Fruit fly (Drosophila melanogaster) whole organism, embryonic: ENCODE results near the gene geko.
A peak's percentile ranks its signal among the peaks of the same experiment; 100 is the strongest.

Source experiments
- Atf-2 ChIP-seq: fragments of 200-800 bp; sonication (Bioruptor generic); optimal IDR thresholded peaks from 2 replicates; lab custom pipeline; 2016; ENCODE audit warnings: missing biosample characterization, missing genetic modification characterization
- Bgb ChIP-seq: fragments of 200-800 bp; sonication (Bioruptor generic); IDR thresholded peaks from 2 replicates; pipeline ENCODE4 v1.3.6; 2022; ENCODE audit warnings: missing biosample characterization, missing genetic modification characterization; ENCODE audit not compliant: partially characterized antibody
- CG10654 ChIP-seq: fragments of 200-800 bp; sonication (Bioruptor generic); optimal IDR thresholded peaks from 2 replicates; lab custom pipeline; 2016; ENCODE audit warnings: missing biosample characterization, missing genetic modification characterization
- CG13287 ChIP-seq: fragments of 200-800 bp; sonication (Bioruptor generic); IDR thresholded peaks from 2 replicates; pipeline ENCODE4 v1.3.6; 2022; ENCODE audit warnings: missing biosample characterization, missing genetic modification characterization; ENCODE audit not compliant: partially characterized antibody
- CG15073 ChIP-seq: fragments of 200-800 bp; sonication (Bioruptor generic); optimal IDR thresholded peaks from 2 replicates; lab custom pipeline; 2016; ENCODE audit warnings: missing biosample characterization, missing genetic modification characterization
- CG17186 ChIP-seq: fragments of 200-800 bp; sonication (Bioruptor generic); optimal IDR thresholded peaks from 3 replicates; lab custom pipeline; 2017; ENCODE audit warnings: missing biosample characterization, missing genetic modification reagents, missing genetic modification characterization
- CG17359 ChIP-seq: fragments of 200-800 bp; sonication (Bioruptor generic); optimal IDR thresholded peaks from 3 replicates; lab custom pipeline; 2018; ENCODE audit warnings: missing biosample characterization, mild to moderate bottlenecking, missing genetic modification characterization, moderate library complexity
- CG17385 ChIP-seq: fragments of 200-800 bp; sonication (Bioruptor generic); optimal IDR thresholded peaks from 3 replicates; lab custom pipeline; 2018; ENCODE audit warnings: missing biosample characterization, mild to moderate bottlenecking, missing genetic modification characterization
- CG17568 ChIP-seq: fragments of 200-800 bp; sonication (Bioruptor generic); optimal IDR thresholded peaks from 2 replicates; lab custom pipeline; 2018; ENCODE audit warnings: missing biosample characterization, mild to moderate bottlenecking, missing genetic modification characterization, moderate library complexity
- CG18476 ChIP-seq: fragments of 200-800 bp; sonication (Bioruptor generic); optimal IDR thresholded peaks from 2 replicates; lab custom pipeline; 2016; ENCODE audit warnings: missing biosample characterization, mild to moderate bottlenecking, missing genetic modification characterization
- CG30431 ChIP-seq: fragments of 200-800 bp; sonication (Bioruptor generic); optimal IDR thresholded peaks from 2 replicates; lab custom pipeline; 2017; ENCODE audit warnings: missing biosample characterization, missing genetic modification characterization
- CG31388 ChIP-seq: fragments of 200-800 bp; sonication (Bioruptor generic); optimal IDR thresholded peaks from 2 replicates; lab custom pipeline; 2016; ENCODE audit warnings: missing biosample characterization, missing genetic modification characterization
- CG31441 ChIP-seq: fragments of 200-800 bp; sonication (Bioruptor generic); IDR thresholded peaks from 2 replicates; pipeline ENCODE4 v1.3.6; 2022; ENCODE audit warnings: missing biosample characterization, missing genetic modification characterization
- CG32532 ChIP-seq: fragments of 200-800 bp; sonication (Bioruptor generic); IDR thresholded peaks from 2 replicates; pipeline ENCODE4 v1.3.6; 2022; ENCODE audit warnings: missing biosample characterization, missing genetic modification characterization
- CG4282 ChIP-seq: fragments of 200-800 bp; sonication (Bioruptor generic); optimal IDR thresholded peaks from 2 replicates; lab custom pipeline; 2016; ENCODE audit warnings: missing biosample characterization, missing genetic modification characterization
- CG7357 ChIP-seq: fragments of 200-800 bp; sonication (Bioruptor generic); IDR thresholded peaks from 3 replicates; pipeline ENCODE4 v1.3.6; 2022; ENCODE audit warnings: missing biosample characterization, missing genetic modification characterization
- CG7963 ChIP-seq: fragments of 200-800 bp; sonication (Bioruptor generic); IDR thresholded peaks from 3 replicates; pipeline ENCODE4 v1.3.6; 2022; ENCODE audit warnings: missing biosample characterization, missing genetic modification characterization; ENCODE audit not compliant: partially characterized antibody
- CG8089 ChIP-seq: fragments of 200-800 bp; sonication (Bioruptor generic); optimal IDR thresholded peaks from 3 replicates; lab custom pipeline; 2016; ENCODE audit warnings: missing biosample characterization, missing genetic modification characterization
- CG8924 ChIP-seq: fragments of 200-800 bp; optimal IDR thresholded peaks from 3 replicates; lab custom pipeline; 2019; ENCODE audit warnings: missing biosample characterization, mild to moderate bottlenecking, missing genetic modification characterization, moderate library complexity
- CG8944 ChIP-seq: fragments of 200-800 bp; sonication (Bioruptor generic); optimal IDR thresholded peaks from 3 replicates; lab custom pipeline; 2016; ENCODE audit warnings: missing biosample characterization, missing genetic modification characterization
- CG9609 ChIP-seq: fragments of 200-800 bp; sonication (Bioruptor generic); optimal IDR thresholded peaks from 3 replicates; lab custom pipeline; 2016; ENCODE audit warnings: missing biosample characterization, missing genetic modification characterization
- Dref ChIP-seq: fragments of 200-800 bp; sonication (Bioruptor generic); IDR thresholded peaks from 2 replicates; pipeline ENCODE4 v1.3.6; 2022; ENCODE audit warnings: missing biosample characterization, missing genetic modification characterization
- Hmx ChIP-seq: fragments of 200-800 bp; sonication (Bioruptor generic); optimal IDR thresholded peaks from 2 replicates; lab custom pipeline; 2016; ENCODE audit warnings: missing biosample characterization, missing genetic modification characterization
- Hr51 ChIP-seq, 2 experiments: fragments of 200-800 bp; sonication (Bioruptor generic); optimal IDR thresholded peaks; 2 replicates in 1 of 2; 3 replicates in 1 of 2; lab custom pipeline; 2016 to 2018; ENCODE audit warnings: missing biosample characterization in 2 of 2, missing genetic modification characterization in 2 of 2, mild to moderate bottlenecking in 1 of 2, moderate library complexity in 1 of 2
- Hsf ChIP-seq: fragments of 200-800 bp; sonication (Bioruptor generic); optimal IDR thresholded peaks from 3 replicates; lab custom pipeline; 2016; ENCODE audit warnings: missing biosample characterization, missing genetic modification characterization
- Meics ChIP-seq: fragments of 200-800 bp; sonication (Bioruptor generic); optimal IDR thresholded peaks from 2 replicates; lab custom pipeline; 2017; ENCODE audit warnings: missing biosample characterization, mild to moderate bottlenecking, missing genetic modification characterization
- Mes4 ChIP-seq: fragments of 200-800 bp; sonication (Bioruptor generic); optimal IDR thresholded peaks from 2 replicates; lab custom pipeline; 2016; ENCODE audit warnings: missing biosample characterization, missing genetic modification characterization
- Scr ChIP-seq: fragments of 200-800 bp; sonication (Bioruptor generic); IDR thresholded peaks from 2 replicates; pipeline ENCODE4 v1.3.6; 2022; ENCODE audit warnings: missing biosample characterization, missing genetic modification characterization; ENCODE audit not compliant: partially characterized antibody
- Ssrp ChIP-seq: fragments of 200-800 bp; sonication (Bioruptor generic); optimal IDR thresholded peaks from 2 replicates; lab custom pipeline; 2018; ENCODE audit warnings: missing biosample characterization, mild to moderate bottlenecking, missing genetic modification characterization, moderate library complexity
- ase ChIP-seq: fragments of 200-800 bp; sonication (Bioruptor generic); IDR thresholded peaks from 3 replicates; pipeline ENCODE4 v1.3.6; 2022; ENCODE audit warnings: missing biosample characterization, missing genetic modification characterization
- ash1 ChIP-seq: fragments of 200-800 bp; sonication (Bioruptor generic); optimal IDR thresholded peaks from 2 replicates; lab custom pipeline; 2018; ENCODE audit warnings: missing biosample characterization, mild to moderate bottlenecking, missing genetic modification characterization
- ato ChIP-seq: fragments of 200-800 bp; sonication (Bioruptor generic); IDR thresholded peaks from 2 replicates; pipeline ENCODE4 v1.3.6; 2022; ENCODE audit warnings: missing biosample characterization, missing genetic modification characterization; ENCODE audit not compliant: partially characterized antibody
- cas ChIP-seq: fragments of 200-800 bp; sonication (Bioruptor generic); IDR thresholded peaks from 2 replicates; pipeline ENCODE4 v1.3.6; 2022; ENCODE audit warnings: missing biosample characterization, missing genetic modification characterization
- ci ChIP-seq: fragments of 200-800 bp; sonication (Bioruptor generic); IDR thresholded peaks from 3 replicates; pipeline ENCODE4 v1.3.6; 2022; ENCODE audit warnings: missing biosample characterization, missing genetic modification characterization
- fru ChIP-seq: fragments of >200 bp; optimal IDR thresholded peaks from 2 replicates; lab custom pipeline; 2017
- gcm2 ChIP-seq: fragments of 200-800 bp; sonication (Bioruptor generic); optimal IDR thresholded peaks from 2 replicates; lab custom pipeline; 2016; ENCODE audit warnings: missing biosample characterization, missing genetic modification characterization
- hbn ChIP-seq: fragments of 200-800 bp; sonication (Bioruptor generic); IDR thresholded peaks from 2 replicates; pipeline ENCODE4 v1.3.6; 2022; ENCODE audit warnings: missing biosample characterization, missing genetic modification characterization; ENCODE audit not compliant: partially characterized antibody
- knrl ChIP-seq: fragments of 200-800 bp; sonication (Bioruptor generic); IDR thresholded peaks from 3 replicates; pipeline ENCODE4 v1.3.6; 2022; ENCODE audit warnings: missing biosample characterization, missing genetic modification characterization; ENCODE audit not compliant: partially characterized antibody
- lola ChIP-seq, 3 experiments: fragments of >200 bp in 2 of 3; fragments of 200-800 bp in 1 of 3; sonication (Bioruptor generic) in 1 of 3; optimal IDR thresholded peaks; 2 replicates each; lab custom pipeline; 2017 to 2019; ENCODE audit warnings: missing biosample characterization in 3 of 3, missing genetic modification characterization in 3 of 3, mild to moderate bottlenecking in 1 of 3, moderate library complexity in 1 of 3
- nmo ChIP-seq: fragments of 200-800 bp; sonication (Bioruptor generic); optimal IDR thresholded peaks from 2 replicates; lab custom pipeline; 2018; ENCODE audit warnings: missing biosample characterization, mild to moderate bottlenecking, missing genetic modification characterization, moderate library complexity
- onecut ChIP-seq: fragments of 200-800 bp; sonication (Bioruptor generic); IDR thresholded peaks from 2 replicates; pipeline ENCODE4 v1.3.6; 2022; ENCODE audit warnings: missing biosample characterization, missing genetic modification characterization
- prd ChIP-seq, 3 experiments: fragments of >200 bp in 2 of 3; fragments of 200-800 bp in 1 of 3; sonication (Bioruptor generic) in 1 of 3; optimal IDR thresholded peaks in 2 of 3; IDR thresholded peaks in 1 of 3; 2 replicates in 2 of 3; 3 replicates in 1 of 3; pipeline versions ENCODE4 v1.3.6 to Lab custom; 2017 to 2022; ENCODE audit warnings: missing biosample characterization in 1 of 3, missing genetic modification characterization in 1 of 3
- rib ChIP-seq: fragments of 200-800 bp; sonication (Bioruptor generic); IDR thresholded peaks from 2 replicates; pipeline ENCODE4 v1.3.6; 2022; ENCODE audit warnings: missing biosample characterization, missing genetic modification characterization
- row ChIP-seq: fragments of 200-800 bp; sonication (Bioruptor generic); IDR thresholded peaks from 3 replicates; pipeline ENCODE4 v1.3.6; 2022; ENCODE audit warnings: missing biosample characterization, missing genetic modification characterization
- sc ChIP-seq, 3 experiments: fragments of >200 bp in 2 of 3; fragments of 200-800 bp in 1 of 3; sonication (Bioruptor generic) in 1 of 3; optimal IDR thresholded peaks; 2 replicates in 2 of 3; 3 replicates in 1 of 3; lab custom pipeline; 2017; ENCODE audit warnings: mild to moderate bottlenecking in 1 of 3, missing biosample characterization in 1 of 3, missing genetic modification characterization in 1 of 3, missing genetic modification reagents in 1 of 3
- tap ChIP-seq: fragments of 200-800 bp; optimal IDR thresholded peaks from 3 replicates; lab custom pipeline; 2019; ENCODE audit warnings: missing biosample characterization, mild to moderate bottlenecking, missing genetic modification characterization, moderate library complexity
- tin ChIP-seq: fragments of 200-800 bp; sonication (Bioruptor generic); optimal IDR thresholded peaks from 3 replicates; lab custom pipeline; 2016; ENCODE audit warnings: missing biosample characterization, missing genetic modification characterization

The geko gene

DNA sequence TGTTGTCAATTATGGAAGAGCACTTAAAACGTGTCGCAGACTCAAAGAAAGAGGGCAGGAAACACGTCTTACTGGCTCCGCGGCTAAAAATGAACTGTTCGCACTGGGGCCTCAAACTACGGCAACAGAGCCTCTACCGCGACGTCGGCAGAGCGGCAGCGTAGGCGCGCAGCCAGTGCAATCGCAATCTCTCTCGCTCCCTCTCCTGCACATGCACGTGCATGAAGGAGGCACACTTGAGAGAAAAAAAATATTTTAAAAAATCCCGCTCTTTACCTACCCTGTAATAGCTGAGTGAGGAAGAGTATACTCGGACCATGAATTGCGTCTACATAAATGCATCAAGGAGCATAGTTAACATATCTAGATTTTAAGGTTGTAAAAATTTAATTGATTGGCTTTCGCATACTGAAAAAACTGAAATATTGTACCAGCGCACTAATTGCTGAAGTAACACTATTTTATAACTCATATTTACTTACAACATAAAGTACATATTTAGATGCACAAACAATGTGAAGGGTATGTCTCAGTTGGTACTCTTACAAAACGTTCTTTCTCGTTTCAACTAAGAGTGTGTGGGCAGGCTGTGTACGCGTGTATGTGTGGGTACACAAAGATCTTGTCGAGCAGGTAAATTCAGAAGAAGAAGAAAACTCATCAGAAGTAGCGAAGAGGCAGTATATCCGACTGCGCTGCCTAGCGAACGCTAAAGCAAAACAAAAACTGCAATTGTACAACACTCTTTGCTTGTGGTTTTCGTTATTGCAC is 46.5 kb downstream of the geko start, which contains the start of gene hid (continued):
- TF ChIP-seq tin (peak; percentile 87), CG7357 (GFP tag; lab: Robert Waterston, UW) (peak; percentile 73; the same call in 2 of the 3 replicates), ase (GFP tag; lab: Robert Waterston, UW) (peak; percentile 71), gcm2 (GFP tag; lab: Kevin White, UChicago) (peak; percentile 76), sc (optimal IDR thresholded peaks at IDR 0.05; lab: Kevin White, UChicago) (no peak), sc (GFP tag; optimal IDR thresholded peaks at IDR 0.05; lab: Kevin White, UChicago) (peak; percentile 81), onecut (GFP tag; lab: Robert Waterston, UW) (peak; percentile 76), CG8944 (GFP tag; lab: Kevin White, UChicago) (peak; percentile 80), Mes4 (GFP tag; lab: Kevin White, UChicago) (peak; percentile 91), prd (optimal IDR thresholded peaks at IDR 0.05; lab: Kevin White, UChicago) (no peak), prd (GFP tag; IDR thresholded peaks at IDR 0.05; lab: Robert Waterston, UW) (peak; percentile 95), Ssrp (tag; lab: Kevin White, UChicago) (peak; percentile 85), CG17186 (peak; percentile 22), ash1 (GFP tag; lab: Kevin White, UChicago) (no peak), cas (GFP tag; lab: Robert Waterston, UW) (0 out of 2 replicates have a peak, but pooled peaks have one; percentile 51), CG8924 (peak; percentile 88), Hsf (GFP tag; lab: Kevin White, UChicago) (peak; percentile 91), CG4282 (GFP tag; lab: Kevin White, UChicago) (peak; percentile 15), tap (tag; lab: Kevin White, UChicago) (peak; percentile 69), fru (lab: Kevin White, UChicago) (no peak), CG18476 (peak; percentile 89), CG17359 (peak; percentile 79), lola (GFP tag; optimal IDR thresholded peaks at IDR 0.05; lab: Kevin White, UChicago) (peak in 1 of 3 experiments; percentile 91), ci (GFP tag; lab: Robert Waterston, UW) (peak; percentile 70; the same call in 1 of the 3 replicates), CG8089 (GFP tag; lab: Kevin White, UChicago) (peak; percentile 80), CG9609 (GFP tag; lab: Kevin White, UChicago) (peak; percentile 71), Scr (no peak), CG17568 (peak; percentile 72), CG7963 (GFP tag; lab: Robert Waterston, UW) (no peak), nmo (GFP tag; lab: Kevin White, UChicago) (peak; percentile 94), Bgb (no peak), CG17385 (GFP tag; lab: Kevin White, UChicago) (peak; percentile 91), row (GFP tag; lab: Robert Waterston, UW) (peak; percentile 99), CG15073 (GFP tag; lab: Kevin White, UChicago) (peak; percentile 62), CG31388 (peak; percentile 50), hbn (GFP tag; lab: Robert Waterston, UW) (no peak), CG13287 (GFP tag; lab: Robert Waterston, UW) (no peak; the same call in 1 of the 2 replicates), ato (GFP tag; lab: Robert Waterston, UW) (no peak), Hr51 (GFP tag; optimal IDR thresholded peaks at IDR 0.05; lab: Kevin White, UChicago) (peak; percentile 82 to 86), Hmx (GFP tag; lab: Kevin White, UChicago) (peak; percentile 30), CG30431 (GFP tag; lab: Kevin White, UChicago) (peak; percentile 73), knrl (no peak), Atf-2 (GFP tag; lab: Kevin White, UChicago) (peak; percentile 90), CG32532 (GFP tag; lab: Robert Waterston, UW) (peak; percentile 63; the same call in 1 of the 2 replicates), Dref (GFP tag; lab: Robert Waterston, UW) (no peak), CG10654 (GFP tag; lab: Kevin White, UChicago) (peak; percentile 81), Meics (GFP tag; lab: Kevin White, UChicago) (peak; percentile 74), rib (GFP tag; lab: Robert Waterston, UW) (no peak), CG31441 (GFP tag; lab: Robert Waterston, UW) (peak; percentile 89)
